Fruit fly (Drosophila melanogaster): ENCODE measurements around the gene MED31.

dm6 chr3R:4612570-4612969 lies 29.2 kb upstream of the MED31 start, which contains the start of gene 5-HT2A:
- TF ChIP-seq Crg-1 (GFP tag; optimal IDR thresholded peaks at IDR 0.05) (no peak), CG12768 (GFP tag; optimal IDR thresholded peaks at IDR 0.05) (no peak), CG7101 (tag; optimal IDR thresholded peaks at IDR 0.05) (no peak), CG11617 (GFP tag; optimal IDR thresholded peaks at IDR 0.05) (no peak), kay (GFP tag; ENCODE audit: borderline replicate concordance) (no peak), Clk (GFP tag; optimal IDR thresholded peaks at IDR 0.05) (no peak), CG5204 (GFP tag; optimal IDR thresholded peaks at IDR 0.05) (no peak), CG1620 (GFP tag; optimal IDR thresholded peaks at IDR 0.05) (no peak), ovo (GFP tag; optimal IDR thresholded peaks at IDR 0.05) (no peak), CG7045 (GFP tag; optimal IDR thresholded peaks at IDR 0.05) (no peak), pad (GFP tag; optimal IDR thresholded peaks at IDR 0.05) (no peak), CG14711 (tag; optimal IDR thresholded peaks at IDR 0.05) (no peak)
